Fruit fly (Drosophila melanogaster): ENCODE measurements around the gene PolA2.

The PolA2 gene

DNA sequence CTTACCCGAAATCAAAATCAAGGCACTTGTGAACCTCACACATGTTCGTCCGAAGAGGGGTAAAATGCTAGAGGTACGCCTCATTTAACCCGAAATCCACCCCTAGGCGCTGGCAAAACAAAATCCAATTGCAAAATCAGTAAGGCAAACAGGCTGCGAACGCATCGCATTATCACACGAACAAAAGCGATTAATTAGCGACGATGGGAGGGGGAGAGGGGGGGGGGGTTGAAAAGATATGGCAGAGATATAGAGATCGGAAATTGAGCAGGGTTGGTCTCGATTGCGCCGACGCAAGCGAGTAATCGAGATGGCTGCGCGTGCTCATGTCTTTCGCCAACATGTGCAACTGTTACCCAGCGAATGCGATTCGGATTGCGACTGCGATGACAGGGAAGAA is 42.1 kb upstream of the PolA2 start (continued):
- TF ChIP-seq Kr (GFP tag; optimal IDR thresholded peaks at IDR 0.05), result peak; percentile 82
- TF ChIP-seq pros (GFP tag; optimal IDR thresholded peaks at IDR 0.05), result peak; percentile 67
- TF ChIP-seq Oaz (GFP tag; IDR thresholded peaks at IDR 0.05), result no peak
- no peak for TF ChIP-seq CG14965 (GFP tag; optimal IDR thresholded peaks at IDR 0.05; ENCODE audit: borderline replicate concordance)
- TF ChIP-seq CG42726 (GFP tag; IDR thresholded peaks at IDR 0.05; ENCODE audit: partially characterized antibody), result no peak
- no peak for TF ChIP-seq Opbp (GFP tag; IDR thresholded peaks at IDR 0.05; ENCODE audit: partially characterized antibody)
- no peak for TF ChIP-seq Oli (tag; optimal IDR thresholded peaks at IDR 0.05)
- TF ChIP-seq CG14667 (GFP tag; IDR thresholded peaks at IDR 0.05), result no peak
- no peak for TF ChIP-seq Sin3A (optimal IDR thresholded peaks at IDR 0.05)
- TF ChIP-seq slbo (GFP tag; IDR thresholded peaks at IDR 0.05), result no peak
- TF ChIP-seq CG10321 (GFP tag; IDR thresholded peaks at IDR 0.05), result no peak
- TF ChIP-seq kni (GFP tag; optimal IDR thresholded peaks at IDR 0.05), result peak; percentile 2
- peak; percentile 84 for TF ChIP-seq oc (tag; optimal IDR thresholded peaks at IDR 0.05)
- TF ChIP-seq CTCF (GFP tag; optimal IDR thresholded peaks at IDR 0.05), result no peak
- no peak for TF ChIP-seq D (optimal IDR thresholded peaks at IDR 0.05)
- TF ChIP-seq D (GFP tag; optimal IDR thresholded peaks at IDR 0.05), result peak; percentile 14
- no peak for TF ChIP-seq Chrac-16 (GFP tag; optimal IDR thresholded peaks at IDR 0.05)
- TF ChIP-seq CG12744 (GFP tag; optimal IDR thresholded peaks at IDR 0.05), result no peak
- no peak for TF ChIP-seq CG30020 (tag; optimal IDR thresholded peaks at IDR 0.05)
- TF ChIP-seq disco-r (GFP tag; optimal IDR thresholded peaks at IDR 0.05), result no peak
- no peak for TF ChIP-seq CG12659 (GFP tag; optimal IDR thresholded peaks at IDR 0.05)
- TF ChIP-seq CG5180 (GFP tag; optimal IDR thresholded peaks at IDR 0.05), result no peak
- no peak for TF ChIP-seq CG14860 (GFP tag; IDR thresholded peaks at IDR 0.05; ENCODE audit: partially characterized antibody)
- no peak for TF ChIP-seq sr (GFP tag; IDR thresholded peaks at IDR 0.05)
- TF ChIP-seq Taf1 (GFP tag; IDR thresholded peaks at IDR 0.05), result no peak
- TF ChIP-seq CG17359 (tag; optimal IDR thresholded peaks at IDR 0.05), result no peak

DNA sequence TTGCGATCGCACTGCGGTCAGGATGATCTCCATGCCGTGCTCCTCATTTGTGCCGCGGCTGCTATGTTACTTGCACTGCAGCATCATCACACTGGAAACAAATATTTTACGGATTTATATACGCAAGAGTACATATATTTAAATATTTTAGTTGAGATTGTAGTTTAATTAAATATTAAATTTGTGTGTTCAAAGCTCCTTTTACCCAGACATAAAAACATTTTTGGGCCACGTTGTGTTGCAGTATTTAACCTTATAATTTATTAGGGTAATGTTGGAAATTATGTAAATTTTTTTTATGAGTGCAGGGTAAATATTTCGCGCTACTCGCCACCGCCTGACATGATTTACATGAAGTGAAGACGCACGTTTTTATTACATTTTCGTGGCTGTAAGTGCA is 41.4 kb upstream of the PolA2 start:
- TF ChIP-seq CG4404 (GFP tag; IDR thresholded peaks at IDR 0.05) (no peak), ssp (GFP tag; IDR thresholded peaks at IDR 0.05) (no peak), Aef1 (GFP tag; IDR thresholded peaks at IDR 0.05) (no peak), CG30403 (GFP tag; optimal IDR thresholded peaks at IDR 0.05) (no peak), CG2199 (GFP tag; IDR thresholded peaks at IDR 0.05) (no peak), CG17359 (tag; optimal IDR thresholded peaks at IDR 0.05) (no peak), NC2α (GFP tag; optimal IDR thresholded peaks at IDR 0.05) (no peak), CG6854 (GFP tag; optimal IDR thresholded peaks at IDR 0.05) (no peak), Xrp1 (GFP tag; IDR thresholded peaks at IDR 0.05) (peak; percentile 31; the same call in 1 of the 2 replicates), CG18011 (GFP tag; optimal IDR thresholded peaks at IDR 0.05) (no peak), CG7987 (GFP tag; optimal IDR thresholded peaks at IDR 0.05) (no peak), sqz (GFP tag; optimal IDR thresholded peaks at IDR 0.05) (no peak), fd64A (GFP tag; optimal IDR thresholded peaks at IDR 0.05) (no peak), gsb-n (tag; optimal IDR thresholded peaks at IDR 0.05) (peak; percentile 1), Meics (GFP tag; optimal IDR thresholded peaks at IDR 0.05) (no peak), al (GFP tag; IDR thresholded peaks at IDR 0.05) (no peak), CG12071 (GFP tag; optimal IDR thresholded peaks at IDR 0.05) (no peak), knrl (GFP tag; IDR thresholded peaks at IDR 0.05; ENCODE audit: partially characterized antibody) (no peak), repo (GFP tag; optimal IDR thresholded peaks at IDR 0.05) (no peak), CG8290 (GFP tag; optimal IDR thresholded peaks at IDR 0.05) (no peak), CG8290 (tag; optimal IDR thresholded peaks at IDR 0.05) (no peak), ara (GFP tag; IDR thresholded peaks at IDR 0.05) (no peak), CG18262 (tag; optimal IDR thresholded peaks at IDR 0.05) (peak; percentile 12), CG9932 (GFP tag; IDR thresholded peaks at IDR 0.05) (no peak), phol (tag; optimal IDR thresholded peaks at IDR 0.05) (peak; percentile 9), CG2120 (GFP tag; optimal IDR thresholded peaks at IDR 0.05) (no peak), CG8944 (GFP tag; optimal IDR thresholded peaks at IDR 0.05) (no peak), CG2202 (tag; optimal IDR thresholded peaks at IDR 0.05) (no peak), CG3847 (GFP tag; IDR thresholded peaks at IDR 0.05) (no peak)

Data from whole organism, embryonic.